Fruit fly (Drosophila melanogaster): ENCODE data around the gene CG13293.
A peak's percentile ranks its signal among the peaks of the same experiment; 100 is the strongest.

The CG13293 gene

DNA sequence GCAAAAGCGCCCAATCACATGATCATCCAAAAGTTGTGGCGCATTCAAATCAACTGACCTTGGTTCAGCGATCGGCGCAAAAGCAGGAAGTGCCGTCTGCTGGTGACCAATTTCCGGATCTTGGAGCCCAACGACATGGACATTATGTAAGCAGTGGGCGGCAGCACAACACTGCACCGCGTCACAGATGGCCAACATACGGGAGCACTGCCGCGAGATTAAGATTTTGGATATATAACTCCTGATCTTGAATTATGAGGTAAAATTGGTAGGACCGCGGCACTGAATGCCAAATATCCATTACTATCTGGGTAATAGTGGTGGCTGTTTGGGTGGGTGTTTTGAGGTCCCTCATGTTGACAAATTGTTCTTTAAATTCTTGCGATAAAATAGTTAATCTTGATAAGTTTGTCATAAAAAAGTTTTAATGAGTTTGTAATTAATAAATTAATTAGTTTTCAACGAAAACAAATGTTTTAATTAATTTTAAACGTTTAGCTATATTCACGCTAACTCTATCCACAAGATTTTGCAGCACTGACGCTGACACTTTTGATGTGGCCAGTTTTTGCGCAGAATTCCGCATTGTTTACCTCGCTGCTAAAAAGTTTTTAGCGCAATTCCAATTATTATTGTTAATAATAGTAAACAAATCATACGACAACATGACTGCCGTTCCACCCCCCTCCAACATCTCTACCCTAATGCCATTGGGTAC, 7.5 kb upstream of the CG13293 start, which contains the start of the genes CG13295 and CG6610 (continued):
- TF ChIP-seq jigr1 (GFP tag; IDR thresholded peaks at IDR 0.05): no peak
- TF ChIP-seq sisA (GFP tag; IDR thresholded peaks at IDR 0.05): peak; percentile 46; the same call in 1 of the 2 replicates
- TF ChIP-seq Ada2b (GFP tag; IDR thresholded peaks at IDR 0.05): no peak
- no peak for TF ChIP-seq Optix (GFP tag; IDR thresholded peaks at IDR 0.05)
- TF ChIP-seq CG9932 (GFP tag; IDR thresholded peaks at IDR 0.05): peak; percentile 83
- no peak for TF ChIP-seq CG8359 (GFP tag; optimal IDR thresholded peaks at IDR 0.05; ENCODE audit: borderline replicate concordance)
- TF ChIP-seq CG15011 (GFP tag; optimal IDR thresholded peaks at IDR 0.05): peak; percentile 36
- TF ChIP-seq CG2129 (GFP tag; IDR thresholded peaks at IDR 0.05; ENCODE audit: partially characterized antibody): no peak
- no peak; the same call in none of the 2 replicates for TF ChIP-seq CG6689 (GFP tag; IDR thresholded peaks at IDR 0.05)
- TF ChIP-seq Mes4 (GFP tag; optimal IDR thresholded peaks at IDR 0.05): no peak
- no peak for TF ChIP-seq Nf-YB (GFP tag; optimal IDR thresholded peaks at IDR 0.05)
- TF ChIP-seq Bteb2 (GFP tag; optimal IDR thresholded peaks at IDR 0.05): peak; percentile 36
- no peak for TF ChIP-seq Elba2 (GFP tag; optimal IDR thresholded peaks at IDR 0.05)
- peak; percentile 11; the same call in 1 of the 2 replicates for TF ChIP-seq CG10366 (GFP tag; IDR thresholded peaks at IDR 0.05)
- TF ChIP-seq Rfx (GFP tag; IDR thresholded peaks at IDR 0.05): peak; percentile 72
- TF ChIP-seq CG12744 (GFP tag; optimal IDR thresholded peaks at IDR 0.05): peak; percentile 17
- TF ChIP-seq Chrac-16 (GFP tag; optimal IDR thresholded peaks at IDR 0.05): peak; percentile 47
- TF ChIP-seq rib (GFP tag; IDR thresholded peaks at IDR 0.05): no peak
- TF ChIP-seq CG10462 (GFP tag; optimal IDR thresholded peaks at IDR 0.05): peak; percentile 13
- no peak for TF ChIP-seq psq (GFP tag; optimal IDR thresholded peaks at IDR 0.05)
- TF ChIP-seq org-1 (GFP tag; optimal IDR thresholded peaks at IDR 0.05): no peak
- peak; percentile 66 for TF ChIP-seq Fer3 (tag; optimal IDR thresholded peaks at IDR 0.05)
- no peak for TF ChIP-seq eve (GFP tag; optimal IDR thresholded peaks at IDR 0.05)
- peak; percentile 60 for TF ChIP-seq Nf-YC (tag; optimal IDR thresholded peaks at IDR 0.05)
- no peak for TF ChIP-seq hb (GFP tag; IDR thresholded peaks at IDR 0.05; ENCODE audit: partially characterized antibody)
- TF ChIP-seq br (optimal IDR thresholded peaks at IDR 0.05): no peak
- TF ChIP-seq CG10209 (GFP tag; optimal IDR thresholded peaks at IDR 0.05): peak; percentile 30
- no peak for TF ChIP-seq p53 (GFP tag; optimal IDR thresholded peaks at IDR 0.05)
- no peak for TF ChIP-seq dimm (GFP tag; IDR thresholded peaks at IDR 0.05)
- no peak for TF ChIP-seq cas (GFP tag; IDR thresholded peaks at IDR 0.05)
- no peak for TF ChIP-seq en (GFP tag; optimal IDR thresholded peaks at IDR 0.05)
- no peak for TF ChIP-seq nerfin-2 (GFP tag; IDR thresholded peaks at IDR 0.05; ENCODE audit: partially characterized antibody)
- no peak for TF ChIP-seq Tbp (GFP tag; optimal IDR thresholded peaks at IDR 0.05)
- TF ChIP-seq Scr (GFP tag; IDR thresholded peaks at IDR 0.05; ENCODE audit: partially characterized antibody): no peak; the same call in 1 of the 2 replicates
- TF ChIP-seq slp2 (GFP tag; optimal IDR thresholded peaks at IDR 0.05): no peak
- TF ChIP-seq CG7786 (GFP tag; optimal IDR thresholded peaks at IDR 0.05): peak; percentile 25
- 0 out of 4 replicates have a peak, but pooled peaks have one; percentile 23 for TF ChIP-seq Dll (GFP tag; IDR thresholded peaks at IDR 0.05; ENCODE audit: partially characterized antibody)
- TF ChIP-seq Blimp-1 (GFP tag; optimal IDR thresholded peaks at IDR 0.05): no peak
- peak; percentile 46 for TF ChIP-seq YL-1 (GFP tag; optimal IDR thresholded peaks at IDR 0.05)
- TF ChIP-seq MBD-R2 (GFP tag; IDR thresholded peaks at IDR 0.05): peak; percentile 68
- TF ChIP-seq ash1 (GFP tag; optimal IDR thresholded peaks at IDR 0.05): no peak
- peak; percentile 54 for TF ChIP-seq CG30020 (tag; optimal IDR thresholded peaks at IDR 0.05)
- peak; percentile 64 for TF ChIP-seq CG11504 (tag; optimal IDR thresholded peaks at IDR 0.05)
- TF ChIP-seq Sry-δ (GFP tag; optimal IDR thresholded peaks at IDR 0.05): peak; percentile 22
- no peak for TF ChIP-seq Hr39 (optimal IDR thresholded peaks at IDR 0.05)
- no peak for TF ChIP-seq CG8089 (GFP tag; optimal IDR thresholded peaks at IDR 0.05)
- peak in 1 of 2 experiments; percentile 39 for TF ChIP-seq bsh (GFP tag; optimal IDR thresholded peaks at IDR 0.05)
- no peak for TF ChIP-seq HLH4C (GFP tag; IDR thresholded peaks at IDR 0.05; ENCODE audit: partially characterized antibody)
- no peak for TF ChIP-seq CG17328 (GFP tag; IDR thresholded peaks at IDR 0.05)
- peak; percentile 12 for TF ChIP-seq caup (GFP tag; optimal IDR thresholded peaks at IDR 0.05; ENCODE audit: severe bottlenecking)
